Worm (Caenorhabditis elegans) whole organism, L2 larva: ENCODE data around the gene C06E4.6.
"Not testable (repeated sequence)": the region's sequence is repeated elsewhere in the genome, so short reads cannot be mapped to it uniquely, and the experiment has no call there.

Experiments used
- C34F6.9 ChIP-seq: fragments of 150-350 bp; optimal IDR thresholded peaks from 2 replicates; lab custom pipeline; 2014; ENCODE audit warnings: missing biosample characterization, missing genetic modification characterization
- F13H6.1 ChIP-seq: sonication (generic microtip); optimal IDR thresholded peaks from 2 replicates; lab custom pipeline; 2016; ENCODE audit warnings: missing genetic modification characterization, missing compliant biosample characterization
- R02D3.7 ChIP-seq: fragments of 150-350 bp; optimal IDR thresholded peaks from 2 replicates; lab custom pipeline; 2014; ENCODE audit warnings: missing biosample characterization, missing genetic modification characterization
- Y55F3AM.14 ChIP-seq: fragments of 200-800 bp; sonication (Bioruptor generic); optimal IDR thresholded peaks from 2 replicates; lab custom pipeline; 2018; ENCODE audit warnings: mild to moderate bottlenecking, missing genetic modification characterization, missing compliant biosample characterization
- ZK546.5 ChIP-seq: sonication (generic microtip); optimal IDR thresholded peaks from 2 replicates; lab custom pipeline; 2017; ENCODE audit warnings: missing biosample characterization, missing genetic modification characterization
- alr-1 ChIP-seq: fragments of 150-350 bp; optimal IDR thresholded peaks from 2 replicates; lab custom pipeline; 2014; ENCODE audit warnings: missing biosample characterization, missing genetic modification characterization
- aly-2 ChIP-seq: fragments of 150-350 bp; optimal IDR thresholded peaks from 2 replicates; lab custom pipeline; 2014; ENCODE audit warnings: missing biosample characterization, missing genetic modification characterization
- ceh-16 ChIP-seq: fragments of 150-350 bp; optimal IDR thresholded peaks from 2 replicates; lab custom pipeline; 2014; ENCODE audit warnings: missing biosample characterization, missing genetic modification characterization
- crh-2 ChIP-seq: sonication (generic microtip); optimal IDR thresholded peaks from 2 replicates; lab custom pipeline; 2017; ENCODE audit warnings: missing biosample characterization, missing genetic modification characterization
- dmd-4 ChIP-seq: sonication (generic microtip); optimal IDR thresholded peaks from 2 replicates; lab custom pipeline; 2017; ENCODE audit warnings: missing biosample characterization, missing genetic modification characterization
- elt-1 ChIP-seq: fragments of 150-350 bp; optimal IDR thresholded peaks from 2 replicates; lab custom pipeline; 2014; ENCODE audit warnings: missing biosample characterization, missing genetic modification characterization
- elt-3 ChIP-seq: sonication (generic microtip); optimal IDR thresholded peaks from 2 replicates; lab custom pipeline; 2017; ENCODE audit warnings: missing biosample characterization, missing genetic modification characterization
- fos-1 ChIP-seq: fragments of 150-350 bp; optimal IDR thresholded peaks from 2 replicates; lab custom pipeline; 2014; ENCODE audit warnings: missing biosample characterization, missing genetic modification characterization
- lin-39 ChIP-seq: fragments of 150-350 bp; optimal IDR thresholded peaks from 2 replicates; lab custom pipeline; 2014; ENCODE audit warnings: missing biosample characterization, missing genetic modification reagents, missing genetic modification characterization
- lsy-2 ChIP-seq, 2 experiments: fragments of 150-350 bp in 1 of 2; sonication (generic microtip) in 1 of 2; optimal IDR thresholded peaks; 2 replicates each; lab custom pipeline; 2014 to 2017; ENCODE audit warnings: missing biosample characterization in 2 of 2, missing genetic modification characterization in 2 of 2
- mab-5 ChIP-seq: fragments of 150-350 bp; optimal IDR thresholded peaks from 2 replicates; lab custom pipeline; 2014; ENCODE audit warnings: missing biosample characterization, missing genetic modification characterization
- mbf-1 ChIP-seq: sonication (generic microtip); optimal IDR thresholded peaks from 2 replicates; lab custom pipeline; 2017; ENCODE audit warnings: missing biosample characterization, missing genetic modification characterization
- mdl-1 ChIP-seq, 2 experiments: fragments of 150-350 bp in 1 of 2; sonication (generic microtip) in 1 of 2; optimal IDR thresholded peaks; 2 replicates each; lab custom pipeline; 2017; ENCODE audit warnings: missing biosample characterization in 2 of 2, missing genetic modification characterization in 2 of 2
- nhr-10 ChIP-seq: sonication (generic microtip); optimal IDR thresholded peaks from 2 replicates; lab custom pipeline; 2017; ENCODE audit warnings: missing biosample characterization, missing genetic modification characterization
- nhr-11 ChIP-seq: fragments of 150-350 bp; optimal IDR thresholded peaks from 2 replicates; lab custom pipeline; 2014; ENCODE audit warnings: missing biosample characterization, missing genetic modification characterization
- nhr-12 ChIP-seq: fragments of 150-350 bp; optimal IDR thresholded peaks from 2 replicates; lab custom pipeline; 2014; ENCODE audit warnings: missing biosample characterization, missing genetic modification characterization
- nhr-129 ChIP-seq: fragments of 150-350 bp; optimal IDR thresholded peaks from 2 replicates; lab custom pipeline; 2014; ENCODE audit warnings: missing biosample characterization, missing genetic modification characterization
- nhr-23 ChIP-seq: fragments of 150-350 bp; optimal IDR thresholded peaks from 2 replicates; lab custom pipeline; 2014; ENCODE audit warnings: missing biosample characterization, missing genetic modification reagents, missing genetic modification characterization
- nhr-25 ChIP-seq: fragments of 150-350 bp; sonication (generic microtip); optimal IDR thresholded peaks from 3 replicates; lab custom pipeline; 2014; ENCODE audit warnings: missing biosample characterization, missing genetic modification characterization
- nhr-6 ChIP-seq: fragments of 150-350 bp; optimal IDR thresholded peaks from 2 replicates; lab custom pipeline; 2014; ENCODE audit warnings: missing biosample characterization, missing genetic modification characterization
- nhr-77 ChIP-seq: fragments of 150-350 bp; optimal IDR thresholded peaks from 2 replicates; lab custom pipeline; 2014; ENCODE audit warnings: missing biosample characterization, missing genetic modification characterization
- peb-1 ChIP-seq: fragments of 150-350 bp; optimal IDR thresholded peaks from 2 replicates; lab custom pipeline; 2014; ENCODE audit warnings: missing biosample characterization, missing genetic modification characterization
- sem-4 ChIP-seq: fragments of 150-350 bp; optimal IDR thresholded peaks from 2 replicates; lab custom pipeline; 2014; ENCODE audit warnings: missing biosample characterization, missing genetic modification reagents, missing genetic modification characterization
- skn-1 ChIP-seq: sonication (generic microtip); optimal IDR thresholded peaks from 2 replicates; lab custom pipeline; 2017; ENCODE audit warnings: missing biosample characterization, missing genetic modification characterization
- sma-3 ChIP-seq: sonication (generic microtip); optimal IDR thresholded peaks from 2 replicates; lab custom pipeline; 2016; ENCODE audit warnings: missing genetic modification reagents, missing genetic modification characterization, missing compliant biosample characterization
- sma-9 ChIP-seq, 2 experiments: fragments of 150-350 bp in 1 of 2; sonication (generic microtip) in 1 of 2; optimal IDR thresholded peaks; 2 replicates each; lab custom pipeline; 2014 to 2016; ENCODE audit warnings: missing genetic modification characterization in 2 of 2, mild to moderate bottlenecking in 1 of 2, missing biosample characterization in 1 of 2, missing compliant biosample characterization in 1 of 2, missing genetic modification reagents in 1 of 2, moderate library complexity in 1 of 2
- snpc-4 ChIP-seq: fragments of 150-350 bp; optimal IDR thresholded peaks from 2 replicates; lab custom pipeline; 2014; ENCODE audit warnings: missing biosample characterization, missing genetic modification characterization
- unc-39 ChIP-seq: fragments of 150-350 bp; optimal IDR thresholded peaks from 2 replicates; lab custom pipeline; 2014; ENCODE audit warnings: missing biosample characterization, missing genetic modification characterization
- unc-55 ChIP-seq: fragments of 150-350 bp; sonication (generic microtip); optimal IDR thresholded peaks from 3 replicates; lab custom pipeline; 2014; ENCODE audit warnings: missing biosample characterization, missing genetic modification reagents, missing genetic modification characterization
- zag-1 ChIP-seq: fragments of 150-350 bp; optimal IDR thresholded peaks from 2 replicates; lab custom pipeline; 2014; ENCODE audit warnings: missing biosample characterization, missing genetic modification characterization
- ztf-11 ChIP-seq: sonication (generic microtip); optimal IDR thresholded peaks from 2 replicates; lab custom pipeline; 2017; ENCODE audit warnings: missing biosample characterization, missing genetic modification characterization

C06E4.6 gene

DNA sequence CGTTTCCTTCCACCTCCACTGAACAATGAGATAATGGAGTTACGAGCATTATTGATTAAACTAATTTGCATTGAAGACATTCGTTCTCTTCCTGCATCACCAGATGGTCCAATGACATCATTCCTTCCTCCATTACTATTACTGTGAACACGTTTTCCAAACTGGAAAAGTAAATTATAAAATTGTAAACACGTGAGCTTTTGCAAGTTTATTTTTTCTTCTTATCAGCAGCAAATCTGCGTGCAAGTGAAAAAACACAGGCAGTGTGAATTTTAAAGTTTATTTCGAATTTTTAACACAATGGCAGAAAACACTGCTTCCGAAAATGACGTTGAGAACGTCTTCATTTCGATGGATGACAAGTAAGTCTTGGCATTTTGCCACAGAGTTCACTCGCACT, 10.9 kb downstream of the C06E4.6 start, which contains the start of gene D2024.1:
TSS of gene D2024.1 (plus strand) at position 301 of the 400 bp plus-strand sequence.
- not testable (repeated sequence) for TF ChIP-seq unc-39; nhr-25 (tag; lab: Kevin White, UChicago); sma-9 (GFP tag; optimal IDR thresholded peaks at IDR 0.05; lab: Kevin White, UChicago); sma-9 (tag; optimal IDR thresholded peaks at IDR 0.05; lab: Kevin White, UChicago)

DNA sequence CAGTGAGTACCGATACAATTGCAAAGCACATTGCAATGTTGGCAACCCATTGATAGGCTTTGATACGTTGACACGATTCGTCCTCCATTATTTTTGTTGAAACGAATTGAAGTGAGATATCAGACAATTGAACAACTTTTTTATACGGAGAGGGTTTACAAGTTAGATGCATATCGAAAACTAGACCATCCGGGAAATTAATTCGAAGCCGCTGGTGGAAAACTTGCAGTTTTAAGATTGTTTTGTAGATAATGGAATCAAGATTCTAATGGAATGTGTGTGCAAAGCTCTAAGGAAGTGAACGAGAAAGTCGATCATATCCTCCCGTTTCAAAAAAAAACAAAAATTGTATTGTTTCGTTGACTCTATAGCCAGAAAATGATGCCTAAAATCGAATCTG, 11.6 kb downstream of the C06E4.6 start, which contains the start of gene col-114:
TSS of gene col-114 (minus strand) at position 101 of the 400 bp plus-strand sequence.
- no peak for TF ChIP-seq crh-2 (tag; lab: Kevin White, UChicago)
- no peak for TF ChIP-seq mab-5
- TF ChIP-seq ztf-11, result no peak
- TF ChIP-seq lin-39 (tag; lab: Kevin White, UChicago), result no peak
- no peak for TF ChIP-seq unc-39
- TF ChIP-seq Y55F3AM.14, result no peak
- TF ChIP-seq ZK546.5, result no peak
- TF ChIP-seq nhr-10 (tag; lab: Kevin White, UChicago), result no peak
- TF ChIP-seq sma-9 (GFP tag; optimal IDR thresholded peaks at IDR 0.05; lab: Kevin White, UChicago), result no peak
- TF ChIP-seq sma-9 (tag; optimal IDR thresholded peaks at IDR 0.05; lab: Kevin White, UChicago), result no peak
- no peak for TF ChIP-seq fos-1 (tag; lab: Kevin White, UChicago)
- no peak for TF ChIP-seq nhr-77
- no peak for TF ChIP-seq ceh-16 (tag; lab: Kevin White, UChicago)
- no peak for TF ChIP-seq mbf-1 (tag; lab: Kevin White, UChicago)
- no peak for TF ChIP-seq nhr-25 (tag; lab: Kevin White, UChicago)
- no peak for TF ChIP-seq unc-55 (GFP tag; lab: Kevin White, UChicago)
- TF ChIP-seq nhr-12 (tag; lab: Kevin White, UChicago), result no peak
- TF ChIP-seq zag-1, result no peak
- no peak for TF ChIP-seq skn-1
- no peak for TF ChIP-seq C34F6.9 (tag; lab: Kevin White, UChicago)

DNA sequence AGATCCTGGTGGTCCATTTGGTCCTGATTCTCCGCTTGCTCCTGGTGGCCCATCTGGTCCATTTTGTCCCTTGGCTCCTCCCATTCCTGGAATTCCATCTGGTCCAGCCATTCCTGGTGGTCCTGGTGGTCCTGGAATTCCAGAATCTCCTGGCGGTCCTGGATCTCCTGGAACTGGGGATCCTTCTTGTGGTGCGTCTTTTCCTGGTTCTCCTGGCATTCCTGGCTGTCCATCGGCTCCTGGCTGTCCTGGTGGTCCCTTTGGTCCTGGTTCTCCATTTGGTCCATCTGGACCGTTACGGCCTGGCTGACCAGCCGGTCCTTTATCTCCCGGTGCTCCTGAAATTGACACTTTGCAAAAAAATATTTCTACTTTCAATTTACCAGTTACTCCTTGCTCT, 12.5 kb downstream of the C06E4.6 start:
- no peak for TF ChIP-seq mbf-1 (tag; lab: Kevin White, UChicago)
- no peak for TF ChIP-seq dmd-4 (tag; lab: Kevin White, UChicago)
- no peak for TF ChIP-seq R02D3.7
- no peak for TF ChIP-seq skn-1
- TF ChIP-seq unc-39, result no peak
- TF ChIP-seq elt-1 (tag; lab: Kevin White, UChicago), result no peak
- TF ChIP-seq, all 48 proteins: peak for 0

ce11 chrIV:7243913-7244312, 14.2 kb downstream of the C06E4.6 start, which contains the start of gene afmd-1:
afmd-1 (plus strand) TSS chrIV:7244228.
- TF ChIP-seq nhr-23 (tag; lab: Kevin White, UChicago) (no peak), mab-5 (no peak), R02D3.7 (no peak), snpc-4 (no peak), Y55F3AM.14 (no peak)
- TF ChIP-seq, all 48 proteins: peak for 0

DNA sequence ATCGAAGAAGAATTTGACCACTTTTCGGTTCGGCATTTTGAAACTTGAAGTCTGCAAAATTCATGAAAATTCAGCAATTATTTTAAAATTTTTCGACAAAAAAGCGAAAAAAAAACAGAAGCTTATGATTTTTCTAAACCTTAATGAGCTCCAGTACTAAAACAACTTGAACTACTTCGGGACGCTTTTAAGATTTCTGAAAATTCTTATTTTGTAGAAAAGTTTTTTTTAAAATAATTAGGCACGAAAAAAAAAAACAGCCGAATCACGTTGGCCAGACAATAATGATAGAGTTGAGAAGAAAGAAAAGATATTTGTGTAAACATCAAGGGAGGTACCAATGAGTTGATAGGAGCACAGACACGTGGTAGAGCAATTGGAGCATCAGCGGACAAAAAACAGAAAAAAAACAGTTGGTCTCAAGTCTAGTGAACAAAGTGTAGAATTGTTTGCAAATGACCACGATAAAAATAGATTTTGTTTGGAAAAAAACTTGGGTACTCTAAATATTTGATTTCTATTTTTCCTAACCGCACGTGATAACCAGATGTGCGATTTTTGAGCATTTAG, 15.8 kb downstream of the C06E4.6 start, which contains the start of gene gstk-2:
TSS of gene gstk-2 (minus strand) at position 51 of the 570 bp plus-strand sequence.
- TF ChIP-seq aly-2 (tag; lab: Kevin White, UChicago) (no peak), fos-1 (tag; lab: Kevin White, UChicago) (no peak), ceh-16 (tag; lab: Kevin White, UChicago) (no peak), unc-39 (no peak), lsy-2 (tag; optimal IDR thresholded peaks at IDR 0.05; lab: Kevin White, UChicago) (peak in 1 of 2 experiments; percentile 9), F13H6.1 (tag; lab: Kevin White, UChicago) (peak; percentile 65), lin-39 (tag; lab: Kevin White, UChicago) (no peak), snpc-4 (no peak), sma-3 (no peak), nhr-25 (tag; lab: Kevin White, UChicago) (no peak), sma-9 (GFP tag; optimal IDR thresholded peaks at IDR 0.05; lab: Kevin White, UChicago) (peak; percentile 62), sma-9 (tag; optimal IDR thresholded peaks at IDR 0.05; lab: Kevin White, UChicago) (no peak), peb-1 (tag; lab: Kevin White, UChicago) (no peak), nhr-129 (peak; percentile 57), C34F6.9 (tag; lab: Kevin White, UChicago) (peak; percentile 42), sem-4 (no peak), elt-3 (no peak), ZK546.5 (no peak), nhr-11 (tag; lab: Kevin White, UChicago) (no peak), alr-1 (no peak), R02D3.7 (no peak), nhr-6 (tag; lab: Kevin White, UChicago) (no peak), mdl-1 (tag; optimal IDR thresholded peaks at IDR 0.05; lab: Kevin White, UChicago) (no peak)
